Fruit fly (Drosophila melanogaster): ENCODE data around the gene wrm1.
A peak's percentile ranks its signal among the peaks of the same experiment; 100 is the strongest.

The wrm1 gene

dm6 chr3L:7344001-7344400 is 9.0 kb upstream of the wrm1 start:
- no peak for TF ChIP-seq D1 (tag; optimal IDR thresholded peaks at IDR 0.05)
- TF ChIP-seq Snoo (tag; optimal IDR thresholded peaks at IDR 0.05) = no peak
- TF ChIP-seq Ets98B (GFP tag; IDR thresholded peaks at IDR 0.05) = no peak
- no peak for TF ChIP-seq Pif1A (GFP tag; optimal IDR thresholded peaks at IDR 0.05)
- TF ChIP-seq CG14655 (GFP tag; optimal IDR thresholded peaks at IDR 0.05) = no peak
- no peak for TF ChIP-seq CG8301 (tag; optimal IDR thresholded peaks at IDR 0.05)
- TF ChIP-seq gl (tag; optimal IDR thresholded peaks at IDR 0.05) = no peak
- TF ChIP-seq CG15710 (tag; optimal IDR thresholded peaks at IDR 0.05) = no peak
- TF ChIP-seq EcR (GFP tag; optimal IDR thresholded peaks at IDR 0.05) = no peak
- TF ChIP-seq fd96Ca (GFP tag; IDR thresholded peaks at IDR 0.05) = no peak
- no peak for TF ChIP-seq rn (GFP tag; IDR thresholded peaks at IDR 0.05)
- no peak for TF ChIP-seq CG12605 (GFP tag; IDR thresholded peaks at IDR 0.05)
- TF ChIP-seq CG9948 (tag; optimal IDR thresholded peaks at IDR 0.05) = no peak
- no peak for TF ChIP-seq CG32121 (GFP tag; IDR thresholded peaks at IDR 0.05)

- TF ChIP-seq CG8159 (tag; optimal IDR thresholded peaks at IDR 0.05) = no peak
- TF ChIP-seq EcR (GFP tag; optimal IDR thresholded peaks at IDR 0.05) = peak; percentile 18
- TF ChIP-seq CG34367 (tag; optimal IDR thresholded peaks at IDR 0.05) = peak; percentile 14
- TF ChIP-seq Ets98B (GFP tag; IDR thresholded peaks at IDR 0.05) = no peak
- TF ChIP-seq gl (tag; optimal IDR thresholded peaks at IDR 0.05) = peak; percentile 28
- TF ChIP-seq CG32121 (GFP tag; IDR thresholded peaks at IDR 0.05) = no peak
- TF ChIP-seq D1 (tag; optimal IDR thresholded peaks at IDR 0.05) = no peak
- TF ChIP-seq CG17806 (tag; optimal IDR thresholded peaks at IDR 0.05) = no peak
- TF ChIP-seq CG4496 (GFP tag; IDR thresholded peaks at IDR 0.05) = 0 out of 3 replicates have a peak, but pooled peaks have one; percentile 9
Measured at dm6 chr3L:7339216-7339742, 4.3 kb upstream of the wrm1 start, which contains the start of the genes lark and eco. lark (plus strand) TSS chr3L:7339266. eco (minus strand) TSS chr3L:7339340.

dm6 chr3L:7338786-7339185 is 3.8 kb upstream of the wrm1 start:
- TF ChIP-seq CG4496 (GFP tag; IDR thresholded peaks at IDR 0.05) = no peak
- no peak for TF ChIP-seq CG13204 (GFP tag; optimal IDR thresholded peaks at IDR 0.05)
- no peak for TF ChIP-seq CG8301 (tag; optimal IDR thresholded peaks at IDR 0.05)
- TF ChIP-seq CG12605 (GFP tag; IDR thresholded peaks at IDR 0.05) = no peak
- no peak for TF ChIP-seq CG10348 (GFP tag; IDR thresholded peaks at IDR 0.05)
- TF ChIP-seq CG17806 (tag; optimal IDR thresholded peaks at IDR 0.05) = no peak
- no peak for TF ChIP-seq Ets98B (GFP tag; IDR thresholded peaks at IDR 0.05)
- TF ChIP-seq gl (tag; optimal IDR thresholded peaks at IDR 0.05) = no peak
- TF ChIP-seq rn (GFP tag; IDR thresholded peaks at IDR 0.05) = no peak
- no peak for TF ChIP-seq CG34367 (tag; optimal IDR thresholded peaks at IDR 0.05)
- TF ChIP-seq CG14655 (GFP tag; optimal IDR thresholded peaks at IDR 0.05) = no peak
- no peak for TF ChIP-seq Pif1A (GFP tag; optimal IDR thresholded peaks at IDR 0.05)
- TF ChIP-seq CG9948 (tag; optimal IDR thresholded peaks at IDR 0.05) = no peak
- TF ChIP-seq CG8159 (tag; optimal IDR thresholded peaks at IDR 0.05) = no peak
- TF ChIP-seq CG15710 (tag; optimal IDR thresholded peaks at IDR 0.05) = no peak
- TF ChIP-seq Snoo (tag; optimal IDR thresholded peaks at IDR 0.05) = no peak
- TF ChIP-seq D1 (tag; optimal IDR thresholded peaks at IDR 0.05) = no peak

dm6 chr3L:7328567-7329253 is 6.3 kb downstream of the wrm1 start, which contains the start of the genes mrva, CG42307 and mus312:
mrva (minus strand) TSS chr3L:7328842.
CG42307 (plus strand) TSS chr3L:7329132.
mus312 (plus strand) TSS chr3L:7329132.
- TF ChIP-seq fd96Ca (GFP tag; IDR thresholded peaks at IDR 0.05) = peak; percentile 23; the same call in 1 of the 3 replicates
- TF ChIP-seq CG8301 (tag; optimal IDR thresholded peaks at IDR 0.05) = no peak
- no peak for TF ChIP-seq rn (GFP tag; IDR thresholded peaks at IDR 0.05)
- TF ChIP-seq Pif1A (GFP tag; optimal IDR thresholded peaks at IDR 0.05) = no peak
- TF ChIP-seq EcR (GFP tag; optimal IDR thresholded peaks at IDR 0.05) = peak; percentile 70
- TF ChIP-seq CG4496 (GFP tag; IDR thresholded peaks at IDR 0.05) = peak; percentile 82
- no peak for TF ChIP-seq gl (tag; optimal IDR thresholded peaks at IDR 0.05)
- peak; percentile 82 for TF ChIP-seq Snoo (tag; optimal IDR thresholded peaks at IDR 0.05)
- no peak for TF ChIP-seq Pif1B (GFP tag; optimal IDR thresholded peaks at IDR 0.05)
- peak; percentile 51; the same call in 1 of the 2 replicates for TF ChIP-seq CG12605 (GFP tag; IDR thresholded peaks at IDR 0.05)
- TF ChIP-seq CG8159 (tag; optimal IDR thresholded peaks at IDR 0.05) = peak; percentile 89
- TF ChIP-seq D1 (tag; optimal IDR thresholded peaks at IDR 0.05) = no peak
- peak; percentile 73 for TF ChIP-seq CG34367 (tag; optimal IDR thresholded peaks at IDR 0.05)
- TF ChIP-seq CG14655 (GFP tag; optimal IDR thresholded peaks at IDR 0.05) = no peak
- TF ChIP-seq CG13204 (GFP tag; optimal IDR thresholded peaks at IDR 0.05) = no peak
- peak; percentile 90 for TF ChIP-seq CG15710 (tag; optimal IDR thresholded peaks at IDR 0.05)
- peak; percentile 80 for TF ChIP-seq CG9948 (tag; optimal IDR thresholded peaks at IDR 0.05)
- TF ChIP-seq CG10348 (GFP tag; IDR thresholded peaks at IDR 0.05) = no peak
- peak; percentile 83 for TF ChIP-seq CG17806 (tag; optimal IDR thresholded peaks at IDR 0.05)
- peak; percentile 57 for TF ChIP-seq Ets98B (GFP tag; IDR thresholded peaks at IDR 0.05)
- TF ChIP-seq CG32121 (GFP tag; IDR thresholded peaks at IDR 0.05) = peak; percentile 79

dm6 chr3L:7326676-7327075 is 8.3 kb downstream of the wrm1 start:
- no peak for TF ChIP-seq fd96Ca (GFP tag; IDR thresholded peaks at IDR 0.05)
- no peak for TF ChIP-seq CG13204 (GFP tag; optimal IDR thresholded peaks at IDR 0.05)
- no peak for TF ChIP-seq CG8301 (tag; optimal IDR thresholded peaks at IDR 0.05)
- no peak for TF ChIP-seq CG4496 (GFP tag; IDR thresholded peaks at IDR 0.05)
- peak; percentile 53 for TF ChIP-seq EcR (GFP tag; optimal IDR thresholded peaks at IDR 0.05)

dm6 chr3L:7323348-7323747 is 11.7 kb downstream of the wrm1 start, which contains the start of the genes RhoGEF4 and Rint1:
RhoGEF4 (minus strand) TSS chr3L:7323411.
Rint1 (plus strand) TSS chr3L:7323619.
- TF ChIP-seq CG8159 (tag; optimal IDR thresholded peaks at IDR 0.05) = peak; percentile 62
- TF ChIP-seq CG15710 (tag; optimal IDR thresholded peaks at IDR 0.05) = peak; percentile 40
- no peak for TF ChIP-seq Pif1A (GFP tag; optimal IDR thresholded peaks at IDR 0.05)
- TF ChIP-seq CG8301 (tag; optimal IDR thresholded peaks at IDR 0.05) = no peak
- peak; percentile 36 for TF ChIP-seq CG9948 (tag; optimal IDR thresholded peaks at IDR 0.05)
- TF ChIP-seq CG32121 (GFP tag; IDR thresholded peaks at IDR 0.05) = peak; percentile 43; the same call in 1 of the 2 replicates
- peak; percentile 43; the same call in 1 of the 3 replicates for TF ChIP-seq fd96Ca (GFP tag; IDR thresholded peaks at IDR 0.05)
- peak; percentile 16 for TF ChIP-seq CG17806 (tag; optimal IDR thresholded peaks at IDR 0.05)
- TF ChIP-seq CG13204 (GFP tag; optimal IDR thresholded peaks at IDR 0.05) = no peak
- no peak for TF ChIP-seq CG12605 (GFP tag; IDR thresholded peaks at IDR 0.05)
- TF ChIP-seq CG4496 (GFP tag; IDR thresholded peaks at IDR 0.05) = 0 out of 3 replicates have a peak, but pooled peaks have one; percentile 30
